Fruit fly (Drosophila melanogaster): Measurements from ENCODE around the gene Nup133.

The Nup133 gene

DNA sequence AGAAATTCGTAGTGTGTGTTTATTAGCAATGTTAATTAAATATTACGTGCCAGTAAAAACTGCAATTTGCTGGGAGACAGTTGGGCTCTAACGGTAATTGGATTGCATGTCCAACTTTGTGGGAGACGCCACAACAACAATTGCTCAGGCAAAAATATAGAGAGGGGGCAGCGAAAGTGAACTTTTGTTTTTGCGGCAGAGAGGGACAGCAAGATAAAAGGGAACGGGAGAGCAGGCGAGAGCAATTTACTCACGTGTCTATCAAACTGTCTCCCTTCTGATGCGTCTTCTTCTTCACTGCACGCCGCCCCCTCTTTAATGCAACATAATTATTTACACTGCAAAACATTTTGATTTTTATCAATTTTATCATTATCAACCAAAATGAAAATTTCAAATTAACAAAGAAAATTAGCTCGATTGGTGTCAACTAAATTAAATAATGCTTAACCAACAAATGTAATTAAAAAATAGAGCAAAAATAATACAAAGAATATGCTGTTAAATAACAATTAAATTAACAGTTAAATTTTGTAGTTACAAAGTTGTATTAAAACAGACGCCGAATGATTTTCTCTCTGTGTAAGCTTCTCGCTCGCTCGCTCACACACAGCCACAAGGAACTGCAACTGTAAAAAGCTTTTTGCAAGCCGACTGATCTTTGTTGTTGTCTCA is 23.0 kb upstream of the Nup133 start (continued):
- TF ChIP-seq CG31224 (GFP tag; IDR thresholded peaks at IDR 0.05) (0 out of 2 replicates have a peak, but pooled peaks have one; percentile 46), dysf (GFP tag; IDR thresholded peaks at IDR 0.05) (peak; percentile 74), CG15601 (tag; optimal IDR thresholded peaks at IDR 0.05) (peak; percentile 76), CG13894 (tag; optimal IDR thresholded peaks at IDR 0.05) (no peak), unpg (GFP tag; optimal IDR thresholded peaks at IDR 0.05) (peak; percentile 84), dimm (GFP tag; IDR thresholded peaks at IDR 0.05) (peak; percentile 30; the same call in 1 of the 2 replicates), sens-2 (GFP tag; IDR thresholded peaks at IDR 0.05) (peak; percentile 73; the same call in 1 of the 2 replicates), CoRest (tag; optimal IDR thresholded peaks at IDR 0.05) (peak; percentile 83), ken (GFP tag; IDR thresholded peaks at IDR 0.05) (peak; percentile 63; the same call in 2 of the 3 replicates), HmgZ (tag; optimal IDR thresholded peaks at IDR 0.05) (peak; percentile 4), Vsx1 (GFP tag; optimal IDR thresholded peaks at IDR 0.05) (peak; percentile 40), ap (GFP tag; IDR thresholded peaks at IDR 0.05) (peak; percentile 61; the same call in 1 of the 2 replicates), Ets97D (GFP tag; optimal IDR thresholded peaks at IDR 0.05) (peak; percentile 13), jigr1 (GFP tag; IDR thresholded peaks at IDR 0.05) (peak; percentile 61; the same call in 1 of the 3 replicates), z (GFP tag; IDR thresholded peaks at IDR 0.05) (no peak; the same call in 2 of the 3 replicates), Bdp1 (GFP tag; optimal IDR thresholded peaks at IDR 0.05) (no peak), GATAe (GFP tag; conservative IDR thresholded peaks at IDR 0.05) (no peak), mirr (GFP tag; optimal IDR thresholded peaks at IDR 0.05) (no peak), grn (GFP tag; optimal IDR thresholded peaks at IDR 0.05) (peak; percentile 5), toy (GFP tag; IDR thresholded peaks at IDR 0.05) (no peak), CG17359 (tag; optimal IDR thresholded peaks at IDR 0.05) (peak; percentile 94), CG7963 (GFP tag; IDR thresholded peaks at IDR 0.05; ENCODE audit: partially characterized antibody) (no peak), maf-S (GFP tag; optimal IDR thresholded peaks at IDR 0.05) (peak; percentile 13), CG11723 (GFP tag; optimal IDR thresholded peaks at IDR 0.05) (peak; percentile 60), corto (GFP tag; optimal IDR thresholded peaks at IDR 0.05) (peak; percentile 27), pnt (GFP tag; optimal IDR thresholded peaks at IDR 0.05) (peak; percentile 23), ttk (GFP tag; IDR thresholded peaks at IDR 0.05) (peak; percentile 79), CG7786 (GFP tag; optimal IDR thresholded peaks at IDR 0.05) (peak; percentile 40), stc (GFP tag; IDR thresholded peaks at IDR 0.05) (peak; percentile 86), cad (GFP tag; optimal IDR thresholded peaks at IDR 0.05) (no peak), CG5953 (GFP tag; IDR thresholded peaks at IDR 0.05) (peak; percentile 50; the same call in 1 of the 2 replicates), slp2 (GFP tag; optimal IDR thresholded peaks at IDR 0.05) (peak; percentile 58), CG6791 (GFP tag; IDR thresholded peaks at IDR 0.05; ENCODE audit: partially characterized antibody) (no peak), CG18011 (GFP tag; optimal IDR thresholded peaks at IDR 0.05) (no peak), Side (GFP tag; optimal IDR thresholded peaks at IDR 0.05) (peak; percentile 38), sc (optimal IDR thresholded peaks at IDR 0.05) (no peak), sc (GFP tag; optimal IDR thresholded peaks at IDR 0.05) (peak; percentile 69), CG9932 (GFP tag; IDR thresholded peaks at IDR 0.05) (peak; percentile 20; the same call in 1 of the 2 replicates), sim (GFP tag; IDR thresholded peaks at IDR 0.05) (0 out of 2 replicates have a peak, but pooled peaks have one; percentile 20), CG4328 (GFP tag; optimal IDR thresholded peaks at IDR 0.05) (peak; percentile 48), Sry-δ (GFP tag; optimal IDR thresholded peaks at IDR 0.05) (peak; percentile 19), CG17568 (GFP tag; optimal IDR thresholded peaks at IDR 0.05) (peak; percentile 49), seq (GFP tag; IDR thresholded peaks at IDR 0.05) (peak; percentile 54; the same call in 1 of the 2 replicates), CG1602 (GFP tag; optimal IDR thresholded peaks at IDR 0.05) (peak; percentile 75), da (GFP tag; optimal IDR thresholded peaks at IDR 0.05) (no peak), lab (GFP tag; optimal IDR thresholded peaks at IDR 0.05) (peak; percentile 79), Lim3 (GFP tag; IDR thresholded peaks at IDR 0.05) (no peak), Hmr (GFP tag; optimal IDR thresholded peaks at IDR 0.05) (peak; percentile 11), dm (GFP tag; optimal IDR thresholded peaks at IDR 0.05) (peak; percentile 35), CG6654 (GFP tag; optimal IDR thresholded peaks at IDR 0.05) (peak; percentile 71)
